Worm (Caenorhabditis elegans) whole organism, late embryonic: Measurements from ENCODE around the gene nhr-112.

ENCODE experiments used
- C08G9.2 ChIP-seq: sonication (generic microtip); optimal IDR thresholded peaks from 2 replicates; lab custom pipeline; 2016; ENCODE audit warnings: mild to moderate bottlenecking, missing genetic modification characterization, moderate library complexity, missing compliant biosample characterization
- K02D7.2 ChIP-seq: sonication (generic microtip); optimal IDR thresholded peaks from 2 replicates; lab custom pipeline; 2017; ENCODE audit warnings: mild to moderate bottlenecking, missing genetic modification characterization, missing compliant biosample characterization
- Y22D7AL.16 ChIP-seq: sonication (generic microtip); optimal IDR thresholded peaks from 2 replicates; lab custom pipeline; 2016; ENCODE audit warnings: missing genetic modification characterization, missing compliant biosample characterization
- fkh-10 ChIP-seq: fragments of 150-350 bp; optimal IDR thresholded peaks from 2 replicates; lab custom pipeline; 2014; ENCODE audit warnings: missing biosample characterization, missing genetic modification reagents, missing genetic modification characterization
- hlh-13 ChIP-seq: fragments of 200-800 bp; sonication (Bioruptor generic); optimal IDR thresholded peaks from 2 replicates; lab custom pipeline; 2018; ENCODE audit warnings: mild to moderate bottlenecking, missing genetic modification characterization, missing compliant biosample characterization
- tbx-7 ChIP-seq: sonication (generic microtip); optimal IDR thresholded peaks from 2 replicates; lab custom pipeline; 2016; ENCODE audit warnings: missing genotype, missing genetic modification characterization, missing compliant biosample characterization

ce11 chrV:16724574-16724973, 930 bp upstream of the nhr-112 start:
- TF ChIP-seq hlh-13 (GFP tag; lab: Kevin White, UChicago) (no peak), Y22D7AL.16 (tag; lab: Kevin White, UChicago) (no peak), C08G9.2 (tag; lab: Kevin White, UChicago) (no peak), fkh-10 (no peak), tbx-7 (tag; lab: Kevin White, UChicago) (no peak), K02D7.2 (tag; lab: Kevin White, UChicago) (no peak)
